Worm (Caenorhabditis elegans) whole organism, L2 larva: ENCODE data around the gene oac-32.

ENCODE experiments used
- C34F6.9 ChIP-seq: fragments of 150-350 bp; optimal IDR thresholded peaks from 2 replicates; lab custom pipeline; 2014; ENCODE audit warnings: missing biosample characterization, missing genetic modification characterization
- alr-1 ChIP-seq: fragments of 150-350 bp; optimal IDR thresholded peaks from 2 replicates; lab custom pipeline; 2014; ENCODE audit warnings: missing biosample characterization, missing genetic modification characterization
- ceh-16 ChIP-seq: fragments of 150-350 bp; optimal IDR thresholded peaks from 2 replicates; lab custom pipeline; 2014; ENCODE audit warnings: missing biosample characterization, missing genetic modification characterization
- crh-2 ChIP-seq: sonication (generic microtip); optimal IDR thresholded peaks from 2 replicates; lab custom pipeline; 2017; ENCODE audit warnings: missing biosample characterization, missing genetic modification characterization
- dmd-4 ChIP-seq: sonication (generic microtip); optimal IDR thresholded peaks from 2 replicates; lab custom pipeline; 2017; ENCODE audit warnings: missing biosample characterization, missing genetic modification characterization
- egl-27 ChIP-seq: sonication (generic microtip); optimal IDR thresholded peaks from 3 replicates; lab custom pipeline; 2017; ENCODE audit warnings: missing biosample characterization, missing genetic modification reagents, missing genetic modification characterization
- elt-1 ChIP-seq: fragments of 150-350 bp; optimal IDR thresholded peaks from 2 replicates; lab custom pipeline; 2014; ENCODE audit warnings: missing biosample characterization, missing genetic modification characterization
- elt-3 ChIP-seq: sonication (generic microtip); optimal IDR thresholded peaks from 2 replicates; lab custom pipeline; 2017; ENCODE audit warnings: missing biosample characterization, missing genetic modification characterization
- fos-1 ChIP-seq: fragments of 150-350 bp; optimal IDR thresholded peaks from 2 replicates; lab custom pipeline; 2014; ENCODE audit warnings: missing biosample characterization, missing genetic modification characterization
- lin-39 ChIP-seq: fragments of 150-350 bp; optimal IDR thresholded peaks from 2 replicates; lab custom pipeline; 2014; ENCODE audit warnings: missing biosample characterization, missing genetic modification reagents, missing genetic modification characterization
- nhr-11 ChIP-seq: fragments of 150-350 bp; optimal IDR thresholded peaks from 2 replicates; lab custom pipeline; 2014; ENCODE audit warnings: missing biosample characterization, missing genetic modification characterization
- nhr-129 ChIP-seq: fragments of 150-350 bp; optimal IDR thresholded peaks from 2 replicates; lab custom pipeline; 2014; ENCODE audit warnings: missing biosample characterization, missing genetic modification characterization
- nhr-237 ChIP-seq: fragments of 150-350 bp; optimal IDR thresholded peaks from 2 replicates; lab custom pipeline; 2014; ENCODE audit warnings: missing biosample characterization, missing genetic modification characterization
- nhr-25 ChIP-seq: fragments of 150-350 bp; sonication (generic microtip); optimal IDR thresholded peaks from 3 replicates; lab custom pipeline; 2014; ENCODE audit warnings: missing biosample characterization, missing genetic modification characterization
- nhr-6 ChIP-seq: fragments of 150-350 bp; optimal IDR thresholded peaks from 2 replicates; lab custom pipeline; 2014; ENCODE audit warnings: missing biosample characterization, missing genetic modification characterization
- snpc-4 ChIP-seq: fragments of 150-350 bp; optimal IDR thresholded peaks from 2 replicates; lab custom pipeline; 2014; ENCODE audit warnings: missing biosample characterization, missing genetic modification characterization
- unc-55 ChIP-seq: fragments of 150-350 bp; sonication (generic microtip); optimal IDR thresholded peaks from 3 replicates; lab custom pipeline; 2014; ENCODE audit warnings: missing biosample characterization, missing genetic modification reagents, missing genetic modification characterization
- ztf-1 ChIP-seq: fragments of 200-800 bp; sonication (Bioruptor generic); conservative IDR thresholded peaks from 2 replicates; pipeline ENCODE4 v1.3.6; 2022; ENCODE audit warnings: missing genetic modification characterization, missing compliant biosample characterization
- ztf-11 ChIP-seq: sonication (generic microtip); optimal IDR thresholded peaks from 2 replicates; lab custom pipeline; 2017; ENCODE audit warnings: missing biosample characterization, missing genetic modification characterization

The oac-32 gene

DNA sequence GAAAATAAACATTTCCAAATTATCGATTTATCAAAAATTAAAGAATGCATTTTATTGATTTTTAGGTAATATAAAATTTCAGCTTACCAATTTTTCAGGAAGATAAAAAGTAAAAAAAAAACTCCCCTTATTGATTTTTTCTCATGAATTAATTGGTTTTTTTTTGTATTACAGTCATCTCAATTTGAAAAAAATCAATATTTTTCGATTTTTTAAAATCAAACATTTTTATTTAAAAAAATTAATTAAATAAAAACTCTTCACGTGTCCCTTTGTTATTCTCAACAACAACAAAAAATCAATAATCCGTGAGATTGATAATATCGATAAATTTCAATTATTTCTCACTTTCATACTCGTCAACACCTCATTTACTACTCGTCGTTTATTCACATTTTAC, 50.2 kb downstream of the oac-32 start, which contains the start of gene C38C3.3:
Gene C38C3.3 (plus strand): TSS at position 301 of the 400 bp plus-strand sequence.
- TF ChIP-seq crh-2 (tag; lab: Kevin White, UChicago) = no peak
- no peak for TF ChIP-seq ztf-1 (GFP tag; lab: Robert Waterston, UW)
- TF ChIP-seq alr-1 (tag; lab: Kevin White, UChicago) = no peak
- TF ChIP-seq lin-39 (tag; lab: Kevin White, UChicago) = no peak
- no peak for TF ChIP-seq nhr-25 (tag; lab: Kevin White, UChicago)
- no peak for TF ChIP-seq elt-1 (tag; lab: Kevin White, UChicago)
- no peak for TF ChIP-seq nhr-237 (tag; lab: Kevin White, UChicago)
- TF ChIP-seq nhr-6 (tag; lab: Kevin White, UChicago) = no peak
- no peak for TF ChIP-seq ceh-16
- TF ChIP-seq C34F6.9 (tag; lab: Kevin White, UChicago) = no peak
- no peak for TF ChIP-seq nhr-129
- no peak for TF ChIP-seq dmd-4 (tag; lab: Kevin White, UChicago)
- no peak for TF ChIP-seq snpc-4 (tag; lab: Kevin White, UChicago)
- no peak for TF ChIP-seq egl-27 (tag; lab: Kevin White, UChicago)
- TF ChIP-seq elt-3 = no peak
- no peak for TF ChIP-seq ztf-11 (tag; lab: Kevin White, UChicago)

DNA sequence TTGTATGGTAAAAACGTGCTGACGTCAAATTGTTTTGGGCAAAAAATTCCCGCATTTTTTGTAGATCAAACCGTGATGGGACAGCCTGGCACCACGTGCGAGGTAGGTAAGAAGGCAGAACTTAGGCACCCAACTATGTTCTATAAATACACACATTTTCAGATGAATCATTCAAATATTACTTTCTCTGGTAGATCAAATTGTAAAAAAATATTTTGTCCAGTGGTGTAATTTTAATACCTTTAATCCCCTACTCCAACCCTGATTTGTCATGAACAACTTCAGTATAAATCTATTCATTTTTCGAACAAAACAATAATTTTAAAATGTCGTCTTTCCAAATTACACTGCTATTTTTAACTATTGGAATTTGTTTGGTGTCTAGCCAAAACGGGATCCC, 51.1 kb downstream of the oac-32 start, which contains the start of gene spig-7:
Gene spig-7 (plus strand): TSS at position 301 of the 400 bp plus-strand sequence.
- TF ChIP-seq unc-55 (GFP tag; lab: Kevin White, UChicago) (no peak), fos-1 (tag; lab: Kevin White, UChicago) (no peak), nhr-11 (tag; lab: Kevin White, UChicago) (no peak)
